Worm (Caenorhabditis elegans): ENCODE measurements around the gene C06E4.2.
A peak's percentile ranks its signal among the peaks of the same experiment; 100 is the strongest.

The C06E4.2 gene

DNA sequence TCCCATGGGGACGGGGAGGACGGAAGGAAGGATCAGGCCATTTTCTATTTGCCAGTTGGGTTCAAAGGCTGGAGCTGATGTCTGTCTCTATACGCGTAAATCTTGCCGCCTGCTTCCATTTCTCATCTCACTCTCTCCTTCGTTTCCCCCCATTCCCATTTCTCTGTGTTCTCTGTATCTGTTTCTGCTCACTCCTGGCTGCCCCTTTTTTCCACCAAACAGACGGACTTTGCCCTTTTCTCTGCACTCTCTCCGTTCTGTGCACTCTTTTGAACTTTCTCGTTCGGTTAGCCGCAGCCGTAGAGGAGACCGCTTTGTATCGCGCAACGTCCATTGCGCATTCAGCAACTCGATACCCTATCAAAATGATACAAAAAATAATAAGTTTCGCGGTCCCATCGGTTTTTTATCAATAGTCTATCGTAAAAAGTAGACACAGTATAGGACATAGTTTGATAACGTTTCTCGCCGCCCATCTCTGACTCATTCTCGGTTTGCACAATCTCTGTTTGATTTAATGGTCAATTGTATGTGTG, 41.3 kb upstream of the C06E4.2 start (continued):
- peak; percentile 80 for TF ChIP-seq nfya-1 (tag; optimal IDR thresholded peaks at IDR 0.05)
- TF ChIP-seq K09A11.1 (tag; optimal IDR thresholded peaks at IDR 0.05; ENCODE audit: insufficient read depth): no peak
- peak; percentile 12 for TF ChIP-seq ets-4 (tag; optimal IDR thresholded peaks at IDR 0.05)
- TF ChIP-seq pax-1 (tag; optimal IDR thresholded peaks at IDR 0.05): no peak
- no peak for TF ChIP-seq K02D7.2 (tag; optimal IDR thresholded peaks at IDR 0.05)
- no peak for TF ChIP-seq npax-4 (tag; optimal IDR thresholded peaks at IDR 0.05)
- no peak for TF ChIP-seq lim-6 (tag; optimal IDR thresholded peaks at IDR 0.05)
- no peak for TF ChIP-seq nhr-11 (tag; optimal IDR thresholded peaks at IDR 0.05)
- TF ChIP-seq ref-2 (tag; optimal IDR thresholded peaks at IDR 0.05): peak; percentile 45
- peak; percentile 27 for TF ChIP-seq hlh-6 (tag; optimal IDR thresholded peaks at IDR 0.05)
- TF ChIP-seq elt-2 (tag; optimal IDR thresholded peaks at IDR 0.05): peak; percentile 96
- TF ChIP-seq unc-3 (GFP tag; conservative IDR thresholded peaks at IDR 0.05): no peak
- TF ChIP-seq unc-3 (tag; optimal IDR thresholded peaks at IDR 0.05): no peak
- peak; percentile 43 for TF ChIP-seq ceh-19 (GFP tag; optimal IDR thresholded peaks at IDR 0.05)
- TF ChIP-seq ceh-30 (tag; optimal IDR thresholded peaks at IDR 0.05): peak; percentile 28
- no peak for TF ChIP-seq ceh-24 (tag; optimal IDR thresholded peaks at IDR 0.05)
- no peak for TF ChIP-seq rnt-1 (tag; optimal IDR thresholded peaks at IDR 0.05)

ce11 chrIV:7236248-7236772, 40.5 kb upstream of the C06E4.2 start:
- no peak for TF ChIP-seq sdc-2 (tag; optimal IDR thresholded peaks at IDR 0.05)
- TF ChIP-seq sox-4 (tag; optimal IDR thresholded peaks at IDR 0.05): no peak
- no peak for TF ChIP-seq unc-3 (GFP tag; conservative IDR thresholded peaks at IDR 0.05)
- no peak for TF ChIP-seq unc-3 (tag; optimal IDR thresholded peaks at IDR 0.05)
- no peak for TF ChIP-seq unc-86 (tag; optimal IDR thresholded peaks at IDR 0.05)
- TF ChIP-seq rnt-1 (tag; optimal IDR thresholded peaks at IDR 0.05): no peak
- TF ChIP-seq hlh-30 (tag; optimal IDR thresholded peaks at IDR 0.05; ENCODE audit: insufficient read depth): no peak
- no peak for TF ChIP-seq pha-4 (tag; optimal IDR thresholded peaks at IDR 0.05)
- TF ChIP-seq hlh-13 (GFP tag; optimal IDR thresholded peaks at IDR 0.05): no peak
- no peak for TF ChIP-seq hlh-8 (tag; optimal IDR thresholded peaks at IDR 0.05)
- TF ChIP-seq F13H6.1 (tag; optimal IDR thresholded peaks at IDR 0.05): no peak

DNA sequence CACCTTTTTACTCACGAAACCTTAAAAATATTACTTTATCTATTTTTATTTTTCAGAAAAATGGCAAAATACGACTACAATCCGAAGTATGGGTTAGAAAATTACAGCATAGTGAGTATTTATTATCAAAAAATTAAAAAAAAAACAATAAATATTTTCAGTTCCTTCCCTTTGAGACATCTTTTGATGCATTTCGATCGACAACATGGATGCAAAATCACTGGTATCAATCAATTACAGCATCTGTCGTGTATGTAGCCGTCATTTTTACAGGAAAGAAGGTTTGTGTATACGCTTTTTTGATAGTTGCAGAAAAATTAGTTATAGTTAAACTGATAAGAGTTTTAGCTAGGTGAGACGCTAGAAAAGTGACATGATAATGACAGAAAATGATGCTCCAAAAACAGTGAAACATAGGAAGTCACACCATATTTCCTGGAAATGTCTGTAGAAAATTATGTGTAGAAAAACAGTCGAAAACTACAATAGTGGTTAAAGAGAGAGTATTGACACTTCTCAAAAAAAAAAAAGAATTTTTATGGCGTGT, 39.0 kb upstream of the C06E4.2 start, which contains the start of gene elo-3:
Gene elo-3, plus strand, starts transcription at position 51 of the 547 bp plus-strand sequence.
- TF ChIP-seq nhr-11 (tag; optimal IDR thresholded peaks at IDR 0.05): no peak
- TF ChIP-seq ref-2 (tag; optimal IDR thresholded peaks at IDR 0.05): no peak
- TF ChIP-seq ceh-34 (tag; optimal IDR thresholded peaks at IDR 0.05): no peak
- TF ChIP-seq ceh-45 (GFP tag; IDR thresholded peaks at IDR 0.05): no peak
- no peak for TF ChIP-seq hlh-13 (GFP tag; optimal IDR thresholded peaks at IDR 0.05)
- no peak for TF ChIP-seq eyg-1 (tag; optimal IDR thresholded peaks at IDR 0.05)
- no peak for TF ChIP-seq hlh-15 (tag; optimal IDR thresholded peaks at IDR 0.05)
- TF ChIP-seq ceh-6 (GFP tag; optimal IDR thresholded peaks at IDR 0.05): no peak
- TF ChIP-seq ahr-1 (tag; optimal IDR thresholded peaks at IDR 0.05): no peak
- no peak for TF ChIP-seq ceh-22 (tag; optimal IDR thresholded peaks at IDR 0.05)
- TF ChIP-seq dmd-4 (tag; optimal IDR thresholded peaks at IDR 0.05; ENCODE audit: borderline replicate concordance): no peak
- no peak for TF ChIP-seq rnt-1 (tag; optimal IDR thresholded peaks at IDR 0.05)
- no peak for TF ChIP-seq lim-6 (tag; optimal IDR thresholded peaks at IDR 0.05)
- TF ChIP-seq pag-3 (tag; optimal IDR thresholded peaks at IDR 0.05; ENCODE audit: borderline replicate concordance): no peak
- no peak for TF ChIP-seq ztf-16 (tag; optimal IDR thresholded peaks at IDR 0.05)
- no peak for TF ChIP-seq lin-11 (tag; optimal IDR thresholded peaks at IDR 0.05)
- TF ChIP-seq pat-9 (tag; optimal IDR thresholded peaks at IDR 0.05): no peak
- no peak for TF ChIP-seq sox-2 (GFP tag; IDR thresholded peaks at IDR 0.05)
- no peak for TF ChIP-seq syd-9 (tag; optimal IDR thresholded peaks at IDR 0.05)
